Worm (Caenorhabditis elegans) whole organism, mixed stage, embryonic: Measurements from ENCODE around the gene rgs-11.

ENCODE experiments used
- M03D4.4 ChIP-seq: sonication (generic microtip); optimal IDR thresholded peaks from 2 replicates; lab custom pipeline; 2017; ENCODE audit warnings: mild to moderate bottlenecking, missing genetic modification characterization, missing compliant biosample characterization
- ceh-83 ChIP-seq: fragments of 200-800 bp; sonication (Bioruptor generic); optimal IDR thresholded peaks from 2 replicates; lab custom pipeline; 2018; ENCODE audit warnings: mild to moderate bottlenecking, missing genetic modification characterization, missing compliant biosample characterization
- elt-1 ChIP-seq: sonication (generic microtip); optimal IDR thresholded peaks from 2 replicates; lab custom pipeline; 2017; ENCODE audit warnings: missing genetic modification characterization, mild to moderate bottlenecking, missing compliant biosample characterization, antibody characterized with exemption, moderate library complexity, borderline replicate concordance; ENCODE audit not compliant: insufficient read depth
- elt-3 ChIP-seq: fragments of 150-350 bp; optimal IDR thresholded peaks from 2 replicates; lab custom pipeline; 2014; ENCODE audit warnings: missing biosample characterization, missing genetic modification characterization
- lsy-2 ChIP-seq: fragments of 150-350 bp; optimal IDR thresholded peaks from 2 replicates; lab custom pipeline; 2014; ENCODE audit warnings: missing biosample characterization, missing genetic modification characterization
- mls-2 ChIP-seq: sonication (generic microtip); optimal IDR thresholded peaks from 2 replicates; lab custom pipeline; 2016; ENCODE audit warnings: mild to moderate bottlenecking, missing genetic modification characterization, moderate library complexity, missing compliant biosample characterization
- nhr-28 ChIP-seq: fragments of 150-350 bp; optimal IDR thresholded peaks from 2 replicates; lab custom pipeline; 2014; ENCODE audit warnings: missing biosample characterization, missing genetic modification characterization
- pha-4 ChIP-seq: fragments of 150-350 bp; optimal IDR thresholded peaks from 2 replicates; lab custom pipeline; 2018; ENCODE audit warnings: missing biosample characterization, missing genetic modification reagents, missing genetic modification characterization
- sem-2 ChIP-seq: fragments of 200-800 bp; sonication (Bioruptor generic); optimal IDR thresholded peaks from 2 replicates; lab custom pipeline; 2018; ENCODE audit warnings: mild to moderate bottlenecking, missing genetic modification characterization, missing compliant biosample characterization
- snpc-4 ChIP-seq: fragments of 150-350 bp; optimal IDR thresholded peaks from 2 replicates; lab custom pipeline; 2014; ENCODE audit warnings: missing biosample characterization, missing genetic modification characterization
- unc-62 ChIP-seq: fragments of 150-350 bp; optimal IDR thresholded peaks from 2 replicates; lab custom pipeline; 2014; ENCODE audit warnings: missing biosample characterization, missing genetic modification reagents, missing genetic modification characterization

DNA sequence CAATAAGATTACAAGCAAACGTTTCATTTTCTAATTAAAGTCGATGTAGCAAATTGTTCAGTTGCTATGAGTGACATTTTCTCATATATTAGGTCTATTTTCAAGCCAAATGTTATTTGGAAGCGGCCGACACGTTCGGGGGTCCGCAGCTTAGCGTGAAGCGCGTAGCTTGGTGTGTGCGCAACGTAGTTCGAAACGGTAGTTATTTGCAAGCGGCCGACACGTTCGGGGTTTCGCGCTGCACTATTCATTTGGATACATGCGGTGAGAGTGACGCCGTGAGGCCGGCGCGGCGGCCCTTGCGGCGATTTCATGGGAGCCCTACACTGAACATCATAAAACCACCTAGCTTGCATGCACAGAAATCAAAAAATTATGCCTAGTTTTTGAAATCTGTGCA, 23.8 kb downstream of the rgs-11 start:
- TF ChIP-seq elt-1 (tag; lab: Kevin White, UChicago) = no peak
- TF ChIP-seq mls-2 = no peak
- no peak for TF ChIP-seq nhr-28 (tag; lab: Kevin White, UChicago)
- no peak for TF ChIP-seq sem-2 (GFP tag; lab: Kevin White, UChicago)
- TF ChIP-seq snpc-4 (tag; lab: Kevin White, UChicago) = no peak
- TF ChIP-seq unc-62 (GFP tag; lab: Kevin White, UChicago) = no peak
- TF ChIP-seq ceh-83 (GFP tag; lab: Kevin White, UChicago) = no peak
- TF ChIP-seq lsy-2 (tag; lab: Kevin White, UChicago) = no peak
- TF ChIP-seq pha-4 = no peak
- TF ChIP-seq elt-3 (tag; lab: Kevin White, UChicago) = no peak
- no peak for TF ChIP-seq M03D4.4
